Fruit fly (Drosophila melanogaster): ENCODE results near the gene Wnt5.
A peak's percentile ranks its signal among the peaks of the same experiment; 100 is the strongest.

Gene Wnt5

dm6 chrX:18483261-18484218 lies 21.7 kb downstream of the Wnt5 start, which contains the start of gene Hayan (continued):
- TF ChIP-seq run (tag; optimal IDR thresholded peaks at IDR 0.05) (no peak), sug (tag; optimal IDR thresholded peaks at IDR 0.05) (peak; percentile 76), C15 (GFP tag; IDR thresholded peaks at IDR 0.05) (no peak), insv (GFP tag; optimal IDR thresholded peaks at IDR 0.05) (no peak), CG7357 (GFP tag; IDR thresholded peaks at IDR 0.05) (no peak), bbx (GFP tag; IDR thresholded peaks at IDR 0.05; ENCODE audit: partially characterized antibody) (no peak), sens (GFP tag) (peak; percentile 51), Drgx (GFP tag; IDR thresholded peaks at IDR 0.05) (peak; percentile 34; the same call in 1 of the 2 replicates), slou (GFP tag; optimal IDR thresholded peaks at IDR 0.05) (no peak), CG13894 (tag; optimal IDR thresholded peaks at IDR 0.05) (no peak), Optix (GFP tag; IDR thresholded peaks at IDR 0.05) (no peak), CG34376 (GFP tag; optimal IDR thresholded peaks at IDR 0.05) (peak; percentile 86), Awh (GFP tag; IDR thresholded peaks at IDR 0.05) (0 out of 2 replicates have a peak, but pooled peaks have one; percentile 21), Dbx (GFP tag; IDR thresholded peaks at IDR 0.05) (peak; percentile 6; the same call in 1 of the 3 replicates)

dm6 chrX:18482537-18482936 lies 22.7 kb downstream of the Wnt5 start:
- TF ChIP-seq dimm (GFP tag; IDR thresholded peaks at IDR 0.05) (no peak), Fer1 (GFP tag; optimal IDR thresholded peaks at IDR 0.05) (no peak), CG15269 (tag; optimal IDR thresholded peaks at IDR 0.05) (no peak), hbn (GFP tag; IDR thresholded peaks at IDR 0.05; ENCODE audit: partially characterized antibody) (no peak), Atf-2 (GFP tag; optimal IDR thresholded peaks at IDR 0.05) (no peak), Nf-YC (tag; optimal IDR thresholded peaks at IDR 0.05) (no peak), tio (GFP tag; optimal IDR thresholded peaks at IDR 0.05) (no peak), dmrt99B (tag; optimal IDR thresholded peaks at IDR 0.05) (no peak), br (optimal IDR thresholded peaks at IDR 0.05) (no peak), CG6813 (GFP tag; optimal IDR thresholded peaks at IDR 0.05) (no peak), CG11456 (GFP tag; IDR thresholded peaks at IDR 0.05) (no peak), Hand (GFP tag; optimal IDR thresholded peaks at IDR 0.05) (no peak), sr (GFP tag; IDR thresholded peaks at IDR 0.05) (no peak), CG3065 (GFP tag; optimal IDR thresholded peaks at IDR 0.05) (no peak), Trl (optimal IDR thresholded peaks at IDR 0.05) (no peak), Trl (GFP tag; optimal IDR thresholded peaks at IDR 0.05) (no peak), CG10543 (GFP tag; optimal IDR thresholded peaks at IDR 0.05) (no peak)

dm6 chrX:18479307-18480134 lies 25.7 kb downstream of the Wnt5 start, which contains the start of gene CG32547:
Gene CG32547 (minus strand): TSS chrX:18479487.
- no peak for TF ChIP-seq Dll (GFP tag; IDR thresholded peaks at IDR 0.05; ENCODE audit: partially characterized antibody)
- TF ChIP-seq Doc2 (GFP tag; IDR thresholded peaks at IDR 0.05): no peak
- TF ChIP-seq CG4424 (GFP tag; optimal IDR thresholded peaks at IDR 0.05): peak; percentile 21
- TF ChIP-seq danr (GFP tag; IDR thresholded peaks at IDR 0.05): no peak
- TF ChIP-seq Atf-2 (GFP tag; optimal IDR thresholded peaks at IDR 0.05): no peak
- no peak for TF ChIP-seq insv (GFP tag; optimal IDR thresholded peaks at IDR 0.05)
- TF ChIP-seq CG17912 (GFP tag; optimal IDR thresholded peaks at IDR 0.05): no peak
- no peak for TF ChIP-seq CG12744 (GFP tag; optimal IDR thresholded peaks at IDR 0.05)
- TF ChIP-seq corto (GFP tag; optimal IDR thresholded peaks at IDR 0.05): no peak
- no peak for TF ChIP-seq zfh1 (GFP tag; IDR thresholded peaks at IDR 0.05)
- TF ChIP-seq CG6683 (GFP tag; optimal IDR thresholded peaks at IDR 0.05): no peak
- TF ChIP-seq CG17328 (GFP tag; IDR thresholded peaks at IDR 0.05): no peak
- peak; percentile 8 for TF ChIP-seq Nf-YC (tag; optimal IDR thresholded peaks at IDR 0.05)
- TF ChIP-seq vvl (GFP tag; IDR thresholded peaks at IDR 0.05): peak; percentile 56
- TF ChIP-seq grn (GFP tag; optimal IDR thresholded peaks at IDR 0.05): no peak
- no peak for TF ChIP-seq pum (GFP tag; optimal IDR thresholded peaks at IDR 0.05)
- peak; percentile 29 for TF ChIP-seq CG12769 (tag; optimal IDR thresholded peaks at IDR 0.05)
- no peak for TF ChIP-seq Stat92E (GFP tag; optimal IDR thresholded peaks at IDR 0.05)
- TF ChIP-seq CG30403 (GFP tag; optimal IDR thresholded peaks at IDR 0.05): no peak

Data from whole organism, embryonic.